Worm (Caenorhabditis elegans) whole organism, midembryonic: Measurements from ENCODE around the gene skp-1.

Experiments
- T22C8.4 ChIP-seq: fragments of 200-800 bp; sonication (Bioruptor generic); IDR thresholded peaks from 2 replicates; pipeline ENCODE4 v1.3.6; 2022; ENCODE audit warnings: missing genetic modification characterization, missing compliant biosample characterization
- cog-1 ChIP-seq: sonication (generic microtip); optimal IDR thresholded peaks from 2 replicates; lab custom pipeline; 2016; ENCODE audit warnings: missing genetic modification characterization, missing compliant biosample characterization
- flt-1 ChIP-seq: fragments of 200-800 bp; sonication (Bioruptor generic); IDR thresholded peaks from 2 replicates; pipeline ENCODE4 v1.3.6; 2022; ENCODE audit warnings: missing genetic modification characterization, missing compliant biosample characterization
- klf-2 ChIP-seq: fragments of 200-800 bp; sonication (Bioruptor generic); conservative IDR thresholded peaks from 2 replicates; pipeline ENCODE4 v1.3.6; 2022; ENCODE audit warnings: missing genetic modification reagents, missing genetic modification characterization, missing compliant biosample characterization
- med-1 ChIP-seq: sonication (generic microtip); optimal IDR thresholded peaks from 2 replicates; lab custom pipeline; 2017; ENCODE audit warnings: missing genetic modification characterization, mild to moderate bottlenecking, missing compliant biosample characterization, antibody characterized with exemption, missing genetic modification reagents; ENCODE audit not compliant: insufficient read depth
- ref-1 ChIP-seq: fragments of 200-800 bp; sonication (Bioruptor generic); conservative IDR thresholded peaks from 2 replicates; pipeline ENCODE4 v1.3.6; 2022; ENCODE audit warnings: missing genetic modification reagents, missing genetic modification characterization, missing compliant biosample characterization
- tab-1 ChIP-seq: fragments of 200-800 bp; sonication (Bioruptor generic); IDR thresholded peaks from 2 replicates; pipeline ENCODE4 v1.3.6; 2022; ENCODE audit warnings: missing genetic modification characterization, missing compliant biosample characterization
- ztf-23 ChIP-seq: fragments of 200-800 bp; sonication (Bioruptor generic); IDR thresholded peaks from 2 replicates; pipeline ENCODE4 v1.3.6; 2022; ENCODE audit warnings: missing genetic modification reagents, missing genetic modification characterization, missing compliant biosample characterization
- ztf-29 ChIP-seq: fragments of 200-800 bp; sonication (Bioruptor generic); IDR thresholded peaks from 2 replicates; pipeline ENCODE4 v1.3.6; 2022; ENCODE audit warnings: missing genetic modification reagents, missing genetic modification characterization, missing compliant biosample characterization

Gene skp-1

ce11 chrV:11615948-11616681, 29.2 kb upstream of the skp-1 start, which contains the start of gene nlp-24:
Gene nlp-24 (plus strand): TSS chrV:11616376.
- TF ChIP-seq T22C8.4 (GFP tag; lab: Robert Waterston, UW) (no peak), tab-1 (GFP tag; lab: Robert Waterston, UW) (no peak), ztf-23 (no peak), flt-1 (GFP tag; lab: Robert Waterston, UW) (no peak), ztf-29 (GFP tag; lab: Robert Waterston, UW) (no peak), ref-1 (GFP tag; lab: Robert Waterston, UW) (no peak), klf-2 (GFP tag; lab: Robert Waterston, UW) (no peak), cog-1 (tag; lab: Kevin White, UChicago) (no peak), med-1 (GFP tag; lab: Kevin White, UChicago) (no peak)

ce11 chrV:11616813-11617212, 28.5 kb upstream of the skp-1 start:
- no peak for TF ChIP-seq tab-1 (GFP tag; lab: Robert Waterston, UW)
- TF ChIP-seq ztf-29 (GFP tag; lab: Robert Waterston, UW) = no peak
- no peak for TF ChIP-seq med-1 (GFP tag; lab: Kevin White, UChicago)
- TF ChIP-seq ztf-23 = no peak
- TF ChIP-seq cog-1 (tag; lab: Kevin White, UChicago) = no peak
- TF ChIP-seq flt-1 (GFP tag; lab: Robert Waterston, UW) = no peak
- TF ChIP-seq T22C8.4 (GFP tag; lab: Robert Waterston, UW) = no peak
- no peak for TF ChIP-seq ref-1 (GFP tag; lab: Robert Waterston, UW)
- TF ChIP-seq klf-2 (GFP tag; lab: Robert Waterston, UW) = no peak

DNA sequence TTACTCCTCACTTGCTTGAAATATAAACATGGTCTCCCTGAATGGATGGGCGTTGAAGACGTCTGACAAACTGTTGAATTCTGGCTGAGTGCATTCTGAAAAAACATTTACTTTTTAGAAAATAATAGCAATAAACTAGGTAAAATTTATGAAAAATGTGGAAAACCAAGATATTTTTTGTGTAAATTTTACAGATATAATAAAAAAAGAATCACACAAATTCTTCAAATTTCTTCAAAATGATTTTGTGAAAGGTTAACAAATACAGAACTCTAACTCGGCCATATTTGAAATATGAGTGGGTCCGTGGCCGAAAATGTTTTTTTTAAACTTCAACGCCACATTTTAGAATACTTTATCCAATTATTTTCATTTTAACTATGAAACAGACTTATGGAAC, 27.1 kb upstream of the skp-1 start, which contains the start of gene glb-15:
glb-15 (minus strand) TSS at position 101 of the 400 bp plus-strand sequence.
- TF ChIP-seq klf-2 (GFP tag; lab: Robert Waterston, UW) = no peak

- TF ChIP-seq klf-2 (GFP tag; lab: Robert Waterston, UW) = no peak
Observed at ce11 chrV:11620081-11620480, 25.2 kb upstream of the skp-1 start.

- no peak for TF ChIP-seq flt-1 (GFP tag; lab: Robert Waterston, UW)
- no peak for TF ChIP-seq med-1 (GFP tag; lab: Kevin White, UChicago)
Observed at ce11 chrV:11621276-11621675, 24.0 kb upstream of the skp-1 start.

DNA sequence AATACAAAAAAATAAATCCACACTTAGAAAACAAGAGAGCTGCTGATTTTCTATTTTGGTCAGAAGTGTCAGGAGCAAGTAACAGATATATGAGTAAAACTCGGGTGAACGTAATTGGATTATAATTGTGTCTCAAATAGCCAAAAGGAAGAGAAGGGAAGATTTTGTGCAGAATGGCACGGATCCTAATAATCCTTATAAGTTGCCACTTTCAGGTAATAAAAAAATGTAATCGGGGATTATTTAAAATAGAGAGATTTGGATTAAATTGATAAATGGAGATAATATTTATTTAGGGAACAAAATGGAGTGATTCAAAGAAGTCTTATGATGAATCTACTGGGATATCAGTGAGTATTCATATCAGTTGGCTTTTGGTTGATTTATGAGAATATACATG, 20.3 kb upstream of the skp-1 start:
- TF ChIP-seq ztf-23 (no peak), ref-1 (GFP tag; lab: Robert Waterston, UW) (no peak), klf-2 (GFP tag; lab: Robert Waterston, UW) (no peak), med-1 (GFP tag; lab: Kevin White, UChicago) (no peak), flt-1 (GFP tag; lab: Robert Waterston, UW) (no peak), tab-1 (GFP tag; lab: Robert Waterston, UW) (no peak), T22C8.4 (GFP tag; lab: Robert Waterston, UW) (no peak), cog-1 (tag; lab: Kevin White, UChicago) (no peak)

ce11 chrV:11627837-11628236, 17.4 kb upstream of the skp-1 start:
- no peak for TF ChIP-seq med-1 (GFP tag; lab: Kevin White, UChicago)
- no peak for TF ChIP-seq T22C8.4 (GFP tag; lab: Robert Waterston, UW)

ce11 chrV:11629222-11630026, 15.9 kb upstream of the skp-1 start, which contains the start of gene F35B12.10:
Gene F35B12.10 (minus strand): TSS chrV:11629272.
- TF ChIP-seq ref-1 (GFP tag; lab: Robert Waterston, UW) = no peak
- TF ChIP-seq med-1 (GFP tag; lab: Kevin White, UChicago) = no peak
- TF ChIP-seq ztf-23 = no peak
- TF ChIP-seq ztf-29 (GFP tag; lab: Robert Waterston, UW) = no peak
- TF ChIP-seq T22C8.4 (GFP tag; lab: Robert Waterston, UW) = no peak
- no peak for TF ChIP-seq tab-1 (GFP tag; lab: Robert Waterston, UW)
- no peak for TF ChIP-seq flt-1 (GFP tag; lab: Robert Waterston, UW)
- TF ChIP-seq klf-2 (GFP tag; lab: Robert Waterston, UW) = no peak
- no peak for TF ChIP-seq cog-1 (tag; lab: Kevin White, UChicago)

- TF ChIP-seq med-1 (GFP tag; lab: Kevin White, UChicago) (no peak), tab-1 (GFP tag; lab: Robert Waterston, UW) (no peak), cog-1 (tag; lab: Kevin White, UChicago) (no peak), T22C8.4 (GFP tag; lab: Robert Waterston, UW) (no peak), klf-2 (GFP tag; lab: Robert Waterston, UW) (no peak), ztf-23 (no peak), ztf-29 (GFP tag; lab: Robert Waterston, UW) (no peak), flt-1 (GFP tag; lab: Robert Waterston, UW) (no peak), ref-1 (GFP tag; lab: Robert Waterston, UW) (no peak)
Observed at ce11 chrV:11631128-11631527, 14.2 kb upstream of the skp-1 start.
